Fruit fly (Drosophila melanogaster): ENCODE data around the gene Spn27A.

Gene Spn27A

DNA sequence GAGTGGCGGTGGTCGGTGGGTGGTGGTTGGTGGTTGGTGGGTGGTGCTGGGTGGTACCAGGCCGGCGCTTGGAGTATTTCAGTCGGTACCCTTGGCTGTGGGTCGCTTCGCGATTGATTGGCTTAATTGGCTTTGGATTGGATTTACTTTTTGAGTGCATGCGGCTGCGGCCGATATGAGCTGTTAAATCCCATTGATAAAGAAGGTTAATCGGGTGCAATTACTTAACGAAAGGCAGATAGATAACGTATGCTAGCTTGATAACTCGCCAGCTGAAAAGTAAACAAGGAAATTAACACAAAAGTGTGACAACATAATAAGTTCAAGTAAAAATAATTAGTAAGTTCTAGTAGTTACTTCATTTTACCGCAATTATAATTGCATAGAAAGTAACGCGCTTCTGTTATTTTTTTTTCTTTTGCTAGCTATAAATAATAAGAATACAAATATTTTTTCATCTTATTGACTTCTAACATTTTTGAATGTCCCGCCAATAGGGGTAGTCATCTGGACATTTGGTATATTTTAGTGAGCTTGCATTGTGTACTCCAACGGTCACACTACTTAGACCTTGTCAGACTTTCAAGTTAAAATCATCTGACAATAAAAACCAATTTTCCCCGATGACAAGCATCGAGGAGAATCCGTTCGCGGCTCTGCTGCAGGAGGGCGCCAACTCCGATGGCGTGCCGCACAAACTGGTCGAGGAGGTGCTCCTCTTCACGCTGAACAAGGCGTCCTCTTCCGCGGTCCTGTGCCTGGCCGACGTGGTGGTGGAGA lies 15.0 kb downstream of the Spn27A start, which contains the start of the genes CG31636 and Ube4A:
Gene CG31636 (minus strand): TSS at position 184 of the 780 bp plus-strand sequence.
Gene Ube4A (plus strand): TSS at position 549 of the 780 bp plus-strand sequence.
- TF ChIP-seq ttk (optimal IDR thresholded peaks at IDR 0.05) (no peak), Myc (optimal IDR thresholded peaks at IDR 0.05) (no peak), insv (optimal IDR thresholded peaks at IDR 0.05) (no peak), h (optimal IDR thresholded peaks at IDR 0.05) (no peak), Sin3A (optimal IDR thresholded peaks at IDR 0.05) (no peak), psq (optimal IDR thresholded peaks at IDR 0.05) (no peak)

DNA sequence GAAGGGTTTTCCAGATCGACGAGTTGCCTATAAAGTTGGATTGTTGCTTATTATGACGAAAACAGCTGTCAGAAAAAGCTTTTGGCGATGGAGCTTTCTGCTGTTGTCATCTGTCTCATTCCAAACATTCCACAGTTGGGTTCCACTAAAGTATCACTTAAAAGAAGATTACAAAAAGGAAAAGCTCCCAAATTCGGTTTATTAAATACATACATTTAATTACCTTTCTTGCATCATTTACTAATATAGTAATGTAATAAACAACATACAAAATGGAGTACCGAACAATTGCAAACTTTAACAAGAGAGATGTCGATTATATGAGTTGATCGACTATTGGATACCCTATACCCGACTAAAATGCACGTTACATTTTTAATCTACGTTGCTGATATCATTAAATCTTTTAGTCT lies 16.9 kb downstream of the Spn27A start, which contains the start of gene CG31633:
Gene CG31633 (minus strand): TSS at position 58 of the 413 bp plus-strand sequence.
- no peak for TF ChIP-seq Myc (optimal IDR thresholded peaks at IDR 0.05)
- no peak for TF ChIP-seq insv (optimal IDR thresholded peaks at IDR 0.05)

DNA sequence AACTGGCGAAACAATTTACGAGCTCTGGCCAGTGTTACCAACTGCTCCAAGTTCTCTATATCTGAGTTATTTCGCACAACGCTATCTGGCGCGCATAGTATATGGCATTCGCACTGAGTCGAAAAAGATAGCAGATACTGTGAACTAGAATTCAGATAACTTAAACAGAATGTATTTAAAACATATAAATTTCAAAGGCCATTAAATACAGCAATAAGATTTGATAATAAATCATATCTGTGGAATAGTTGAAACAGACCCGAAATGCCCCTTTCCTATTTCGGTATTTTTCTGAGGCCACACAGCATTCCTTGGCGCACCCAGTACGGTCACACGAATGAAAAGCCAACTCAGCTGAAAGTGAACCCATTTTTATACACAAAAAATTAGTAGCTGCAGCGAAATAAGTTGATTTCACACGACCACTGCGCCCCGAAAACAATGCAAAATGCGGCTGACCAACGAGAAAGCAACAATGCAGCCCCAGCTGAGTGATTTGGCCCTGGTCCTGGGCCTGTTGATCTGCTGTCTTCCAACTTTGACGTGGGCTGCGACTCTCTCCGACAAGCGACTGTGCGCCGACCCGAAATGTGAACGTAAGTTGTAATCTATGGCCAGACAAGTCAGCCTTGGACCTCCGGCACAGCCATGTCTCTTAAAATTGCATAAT lies 23.9 kb downstream of the Spn27A start, which contains the start of the genes CG31635 and Tango1:
Gene CG31635 (minus strand): TSS at position 30 of the 670 bp plus-strand sequence.
Gene Tango1 (plus strand): TSS at position 304 of the 670 bp plus-strand sequence.
- TF ChIP-seq psq (optimal IDR thresholded peaks at IDR 0.05) (no peak), ttk (optimal IDR thresholded peaks at IDR 0.05) (no peak), Myc (optimal IDR thresholded peaks at IDR 0.05) (no peak), Sin3A (optimal IDR thresholded peaks at IDR 0.05) (no peak), insv (optimal IDR thresholded peaks at IDR 0.05) (no peak), h (optimal IDR thresholded peaks at IDR 0.05) (no peak)

DNA sequence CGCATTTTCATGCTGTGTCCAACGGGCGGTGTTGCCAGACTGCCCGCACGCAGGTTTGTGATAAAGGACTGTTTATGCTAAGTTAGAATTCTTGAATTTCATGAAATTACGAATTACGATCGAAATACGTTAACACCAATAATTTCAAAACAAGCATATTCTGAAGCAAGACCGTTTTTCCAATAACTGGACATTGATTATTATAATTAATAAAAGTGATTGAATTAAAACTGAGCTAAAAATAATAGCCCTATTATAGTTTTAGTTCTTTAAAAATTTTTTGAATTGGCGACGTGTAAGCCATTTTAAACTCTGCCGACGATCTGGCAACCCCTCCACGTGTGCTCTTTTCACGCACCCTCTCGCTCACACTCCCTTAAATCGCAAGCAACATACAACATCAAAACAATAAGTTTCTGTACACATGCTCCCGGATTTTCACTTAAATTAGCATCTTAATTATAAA lies 25.0 kb downstream of the Spn27A start:
- TF ChIP-seq ttk (optimal IDR thresholded peaks at IDR 0.05) (no peak), Myc (optimal IDR thresholded peaks at IDR 0.05) (no peak), h (optimal IDR thresholded peaks at IDR 0.05) (no peak), psq (optimal IDR thresholded peaks at IDR 0.05) (no peak), insv (optimal IDR thresholded peaks at IDR 0.05) (no peak), Sin3A (optimal IDR thresholded peaks at IDR 0.05) (no peak)

DNA sequence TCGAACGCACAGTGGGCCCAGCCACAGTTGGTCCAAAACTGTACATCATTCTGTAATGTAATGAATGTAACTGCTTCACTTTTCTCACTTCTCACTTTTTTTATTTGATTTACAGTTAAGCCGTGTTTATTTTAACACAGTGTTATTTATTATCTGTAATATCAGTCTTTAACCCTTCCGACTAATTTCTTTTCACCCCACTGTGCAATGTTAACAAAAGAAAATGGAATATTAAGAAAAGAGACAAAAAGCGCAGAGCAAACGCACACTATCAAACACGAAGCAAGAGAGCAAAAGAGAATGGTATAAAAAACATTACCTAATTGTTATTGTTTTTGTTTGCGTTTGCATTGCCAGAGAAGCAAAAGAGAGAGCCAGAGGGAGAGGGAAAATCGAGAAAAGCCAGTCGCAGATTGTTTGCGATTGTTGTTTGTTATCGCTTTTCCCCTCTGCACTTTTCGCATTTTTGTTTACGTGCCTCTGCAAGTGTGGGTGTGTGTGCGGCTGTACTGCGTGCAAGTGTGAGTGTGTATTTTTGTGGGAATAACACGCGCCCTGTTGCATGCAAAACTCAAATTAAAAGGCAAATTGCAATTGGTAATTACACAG lies 25.9 kb downstream of the Spn27A start:
- TF ChIP-seq insv (optimal IDR thresholded peaks at IDR 0.05) (no peak), Sin3A (optimal IDR thresholded peaks at IDR 0.05) (no peak), Myc (optimal IDR thresholded peaks at IDR 0.05) (no peak), psq (optimal IDR thresholded peaks at IDR 0.05) (no peak), h (optimal IDR thresholded peaks at IDR 0.05) (no peak), ttk (optimal IDR thresholded peaks at IDR 0.05) (no peak)

DNA sequence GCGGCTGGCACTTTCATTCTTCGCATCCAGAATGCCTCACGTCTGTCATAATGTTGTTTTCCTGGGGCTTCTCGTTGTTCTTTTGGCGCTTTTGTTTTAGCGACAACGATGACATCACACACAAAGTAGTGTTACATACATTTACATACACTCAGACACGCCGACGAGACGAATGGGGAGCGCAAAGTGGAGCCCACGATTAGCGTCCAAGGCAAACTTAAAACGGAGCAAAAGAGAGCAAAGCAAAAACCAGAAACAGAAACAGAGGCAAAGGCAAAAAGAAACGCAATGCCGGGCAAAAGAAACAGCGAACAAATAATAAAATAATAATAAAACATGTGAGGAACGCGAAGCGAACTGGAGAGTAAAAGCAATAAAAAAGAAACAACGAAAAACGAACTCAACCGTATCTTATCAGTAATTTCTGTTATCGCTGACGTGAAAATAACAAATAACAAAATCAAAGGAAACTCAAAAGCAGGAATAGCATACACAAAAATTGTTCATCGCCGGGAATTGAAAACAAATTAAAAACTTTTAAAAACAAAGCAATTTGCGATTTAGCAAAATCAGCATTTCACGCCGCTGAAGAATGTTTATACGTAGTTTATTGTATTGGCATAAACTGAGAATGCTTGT lies 28.6 kb downstream of the Spn27A start:
- no peak for TF ChIP-seq Sin3A (optimal IDR thresholded peaks at IDR 0.05)
- TF ChIP-seq psq (optimal IDR thresholded peaks at IDR 0.05): no peak
- no peak for TF ChIP-seq insv (optimal IDR thresholded peaks at IDR 0.05)
- TF ChIP-seq ttk (optimal IDR thresholded peaks at IDR 0.05): no peak
- no peak for TF ChIP-seq Myc (optimal IDR thresholded peaks at IDR 0.05)
- TF ChIP-seq h (optimal IDR thresholded peaks at IDR 0.05): no peak

DNA sequence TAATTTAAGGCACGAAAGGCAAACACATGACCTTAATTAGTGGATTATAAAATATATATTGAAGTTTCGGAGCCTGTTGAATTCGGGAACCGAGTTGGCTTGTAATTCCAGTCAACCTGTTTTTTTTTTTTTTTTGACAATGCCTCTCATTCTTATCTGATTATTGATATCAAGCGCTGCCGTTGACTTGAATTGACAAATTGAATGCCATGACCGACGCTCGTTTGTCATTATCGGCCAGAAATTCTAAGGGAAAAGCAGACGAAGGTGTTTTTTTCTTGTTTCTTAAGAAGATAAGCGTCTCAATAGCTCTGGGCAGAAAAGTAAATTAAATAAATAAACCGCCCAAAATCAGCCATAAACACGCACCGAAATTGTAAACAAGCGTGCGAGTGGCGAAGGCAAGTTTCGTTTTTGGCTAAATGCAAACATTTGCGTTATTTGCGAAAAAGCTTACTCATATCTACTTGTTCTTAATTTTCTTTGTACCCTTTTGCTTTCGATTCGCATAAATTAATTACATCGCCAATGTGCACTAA lies 29.9 kb downstream of the Spn27A start:
- TF ChIP-seq Sin3A (optimal IDR thresholded peaks at IDR 0.05): no peak
- TF ChIP-seq Myc (optimal IDR thresholded peaks at IDR 0.05): no peak
- TF ChIP-seq insv (optimal IDR thresholded peaks at IDR 0.05): no peak
- TF ChIP-seq ttk (optimal IDR thresholded peaks at IDR 0.05): no peak
- TF ChIP-seq psq (optimal IDR thresholded peaks at IDR 0.05): no peak

DNA sequence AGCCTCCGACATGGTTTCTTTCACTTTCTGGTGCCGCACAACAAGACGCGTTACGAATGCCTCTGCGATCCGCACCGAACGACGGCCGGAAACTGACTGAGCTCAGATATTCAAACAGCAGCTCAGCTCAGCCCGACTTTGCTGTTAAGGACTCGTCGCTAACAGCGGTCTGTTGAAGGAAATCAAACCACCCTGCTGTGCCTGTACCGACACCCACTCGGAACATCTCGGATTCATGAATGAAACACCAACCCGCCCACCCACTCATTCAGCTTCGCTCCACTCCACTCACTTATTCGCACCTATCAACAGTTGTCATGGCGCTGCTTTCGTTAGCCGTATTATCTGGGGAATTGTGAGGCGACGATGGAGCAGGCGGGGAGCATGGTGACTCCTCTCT lies 40.8 kb downstream of the Spn27A start, which contains the start of gene Oatp26F:
Gene Oatp26F (minus strand): TSS at position 101 of the 400 bp plus-strand sequence.
- TF ChIP-seq ttk (optimal IDR thresholded peaks at IDR 0.05): no peak
- TF ChIP-seq h (optimal IDR thresholded peaks at IDR 0.05): no peak
- TF ChIP-seq Sin3A (optimal IDR thresholded peaks at IDR 0.05): no peak
- TF ChIP-seq psq (optimal IDR thresholded peaks at IDR 0.05): no peak
- no peak for TF ChIP-seq insv (optimal IDR thresholded peaks at IDR 0.05)
- no peak for TF ChIP-seq Myc (optimal IDR thresholded peaks at IDR 0.05)

DNA sequence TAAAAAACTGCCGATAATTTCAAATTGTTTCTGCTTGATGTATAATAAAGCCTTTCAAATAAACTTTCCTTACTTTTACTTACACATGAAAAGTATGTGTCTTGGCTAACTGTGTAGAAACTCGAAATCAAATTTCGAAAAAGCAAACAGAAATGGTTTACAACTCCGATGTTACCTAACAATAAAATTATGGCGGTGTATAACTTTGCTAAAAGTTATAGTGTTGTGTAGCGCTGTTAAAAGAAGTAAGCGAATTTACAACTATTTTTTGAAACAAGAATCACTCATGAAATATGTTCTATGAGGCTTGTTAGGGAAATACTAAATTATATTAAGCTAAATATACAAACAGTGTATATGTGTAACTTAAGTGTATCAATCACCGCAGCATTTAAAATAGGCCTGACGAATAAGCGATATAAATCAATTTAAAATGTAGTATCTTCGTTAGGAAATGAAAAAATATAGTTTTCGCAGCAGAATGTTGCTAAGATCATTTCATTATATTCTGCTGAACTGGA lies 50.4 kb downstream of the Spn27A start, which contains the start of gene CG34345:
Gene CG34345 (plus strand): TSS at position 471 of the 521 bp plus-strand sequence.
- TF ChIP-seq ttk (optimal IDR thresholded peaks at IDR 0.05) (no peak), insv (optimal IDR thresholded peaks at IDR 0.05) (no peak), psq (optimal IDR thresholded peaks at IDR 0.05) (no peak), h (optimal IDR thresholded peaks at IDR 0.05) (no peak), Myc (optimal IDR thresholded peaks at IDR 0.05) (no peak), Sin3A (optimal IDR thresholded peaks at IDR 0.05) (no peak)

DNA sequence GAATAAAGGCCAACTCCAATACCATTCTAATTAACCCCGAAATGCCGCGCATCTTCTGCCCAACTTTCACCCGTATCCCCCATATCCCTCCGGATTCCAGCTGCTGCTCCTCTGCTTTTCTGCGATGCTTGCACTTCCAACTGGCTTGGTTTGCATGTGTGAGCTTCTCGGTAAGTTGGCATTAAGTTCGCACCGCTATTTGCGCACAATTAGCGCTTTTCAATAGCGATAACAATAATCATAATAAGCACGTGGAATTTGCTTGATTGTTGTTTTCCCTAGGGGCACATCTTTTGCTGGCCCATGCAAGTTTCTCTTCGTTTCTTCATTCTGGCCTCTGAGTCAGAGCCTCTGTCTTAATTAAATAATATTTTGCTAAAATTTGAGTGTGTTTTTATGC lies 51.1 kb downstream of the Spn27A start:
- no peak for TF ChIP-seq Myc (optimal IDR thresholded peaks at IDR 0.05)
- TF ChIP-seq Sin3A (optimal IDR thresholded peaks at IDR 0.05): no peak
- TF ChIP-seq psq (optimal IDR thresholded peaks at IDR 0.05): no peak
- TF ChIP-seq h (optimal IDR thresholded peaks at IDR 0.05): no peak
- TF ChIP-seq ttk (optimal IDR thresholded peaks at IDR 0.05): no peak
- no peak for TF ChIP-seq insv (optimal IDR thresholded peaks at IDR 0.05)

DNA sequence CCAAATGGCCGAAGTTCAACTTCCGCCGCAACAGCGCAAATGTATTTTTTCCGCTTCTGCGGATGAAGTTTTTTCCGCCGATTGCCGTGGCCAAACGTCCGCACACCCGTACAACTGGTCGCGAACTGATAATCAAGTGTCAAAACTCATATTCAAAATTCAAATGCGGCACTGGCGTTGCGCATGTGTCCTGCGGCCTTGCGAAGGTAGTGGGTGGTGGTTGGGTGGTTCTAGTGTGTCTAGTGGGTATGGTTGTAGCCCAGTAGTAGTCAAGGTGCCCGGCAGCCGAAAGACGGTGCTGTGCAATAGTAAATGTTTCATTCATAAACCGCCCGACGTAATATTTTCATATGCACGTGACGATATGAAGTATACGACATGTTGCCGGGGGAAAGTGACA lies 51.5 kb downstream of the Spn27A start, which contains the start of gene DIP-iota:
Gene DIP-iota (minus strand): TSS at position 101 of the 400 bp plus-strand sequence.
- TF ChIP-seq Sin3A (optimal IDR thresholded peaks at IDR 0.05) (no peak), psq (optimal IDR thresholded peaks at IDR 0.05) (no peak), Myc (optimal IDR thresholded peaks at IDR 0.05) (no peak), ttk (optimal IDR thresholded peaks at IDR 0.05) (no peak), h (optimal IDR thresholded peaks at IDR 0.05) (no peak), insv (optimal IDR thresholded peaks at IDR 0.05) (no peak)
